Worm (Caenorhabditis elegans): ENCODE results near the gene W03A5.2.

The W03A5.2 gene

DNA sequence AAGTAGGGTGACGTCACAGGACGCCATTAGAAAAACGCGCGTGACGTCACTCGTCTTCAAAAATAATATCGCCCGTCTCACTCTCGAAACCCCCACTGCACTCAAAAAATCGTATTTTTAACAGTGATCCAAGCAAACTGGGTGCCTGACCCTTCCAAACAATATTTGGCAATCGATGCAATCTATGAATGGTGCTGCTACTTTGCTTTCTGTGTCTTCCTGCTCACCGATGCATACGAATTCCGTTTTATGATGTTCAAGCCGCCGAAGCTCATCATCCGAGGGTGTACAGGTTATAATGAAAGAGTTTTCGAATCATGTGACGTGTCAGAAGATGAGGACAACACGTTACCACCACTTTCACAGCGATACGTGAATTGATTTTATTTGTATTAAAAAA, 1.8 kb downstream of the W03A5.2 start, which contains the start of gene W03A5.1:
Gene W03A5.1, plus strand, starts transcription at position 301 of the 400 bp plus-strand sequence.
- peak; percentile 59 for TF ChIP-seq aha-1 (tag)
- TF ChIP-seq mxl-3 (GFP tag; optimal IDR thresholded peaks at IDR 0.05) = no peak

DNA sequence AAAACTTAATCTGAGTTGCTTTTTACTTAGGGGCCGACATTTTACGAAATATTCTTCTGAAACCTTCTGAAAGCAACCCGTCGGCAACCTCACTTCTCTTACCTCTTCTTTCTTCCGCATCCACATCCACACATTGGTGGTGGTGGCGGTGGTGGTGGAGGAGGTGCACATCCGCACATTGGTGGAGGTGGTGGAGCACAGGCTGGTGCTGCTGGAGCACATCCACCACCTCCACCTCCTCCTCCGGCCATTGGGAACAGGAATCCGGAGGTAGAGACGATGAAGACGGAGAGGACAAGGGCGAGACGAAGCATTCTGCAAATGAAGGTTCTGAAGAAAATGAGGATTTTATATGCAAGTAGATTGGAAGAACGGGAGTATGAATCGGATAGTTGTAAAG, 7.8 kb downstream of the W03A5.2 start, which contains the start of gene grl-22:
Gene grl-22, minus strand, starts transcription at position 332 of the 400 bp plus-strand sequence.
- TF ChIP-seq mes-2 (tag; optimal IDR thresholded peaks at IDR 0.05; ENCODE audit: poor library complexity, severe bottlenecking) (no peak), gei-8 (GFP tag; optimal IDR thresholded peaks at IDR 0.05) (no peak), jun-1 (tag; optimal IDR thresholded peaks at IDR 0.05) (no peak), dmd-9 (GFP tag; IDR thresholded peaks at IDR 0.05) (0 out of 2 replicates have a peak, but pooled peaks have one; percentile 18), aly-2 (tag; optimal IDR thresholded peaks at IDR 0.05) (no peak), mdt-29 (GFP tag; IDR thresholded peaks at IDR 0.05) (no peak), ceh-28 (tag; optimal IDR thresholded peaks at IDR 0.05) (no peak), aha-1 (tag) (no peak), mxl-3 (GFP tag; optimal IDR thresholded peaks at IDR 0.05) (no peak), unc-62 (GFP tag; optimal IDR thresholded peaks at IDR 0.05 in 1 of 2) (peak in 1 of 2 experiments; percentile 42), unc-62 (tag; optimal IDR thresholded peaks at IDR 0.05) (no peak), ctbp-1 (GFP tag; IDR thresholded peaks at IDR 0.05) (no peak), ZK337.2 (GFP tag; IDR thresholded peaks at IDR 0.05) (no peak), egl-43 (GFP tag; IDR thresholded peaks at IDR 0.05) (peak; percentile 45; the same call in 1 of the 2 replicates), lin-39 (tag; optimal IDR thresholded peaks at IDR 0.05) (no peak), lin-15B (tag; optimal IDR thresholded peaks at IDR 0.05) (no peak), lin-29 (GFP tag; IDR thresholded peaks at IDR 0.05) (no peak), dpl-1 (GFP tag; optimal IDR thresholded peaks at IDR 0.05) (no peak), set-16 (GFP tag; IDR thresholded peaks at IDR 0.05) (peak; percentile 87)

DNA sequence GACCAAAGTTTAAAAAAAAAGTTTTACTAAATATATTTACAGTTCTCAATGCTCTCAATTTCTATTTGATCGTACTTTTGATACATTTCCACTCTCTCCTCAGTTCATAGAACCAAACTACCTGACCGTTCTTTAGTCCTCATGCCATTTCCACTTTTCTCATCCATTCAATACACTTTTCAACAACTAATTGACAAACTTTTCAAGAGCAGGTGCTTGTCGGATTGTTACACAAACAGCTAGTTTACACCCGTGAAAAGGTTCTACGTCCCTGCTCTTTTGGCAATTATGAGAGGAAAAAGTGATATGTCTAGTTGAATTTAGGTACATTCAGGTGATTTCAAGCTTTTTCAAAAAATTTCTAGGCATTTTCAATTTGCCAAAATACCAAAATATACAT, 12.1 kb downstream of the W03A5.2 start:
- TF ChIP-seq cey-2 (tag; optimal IDR thresholded peaks at IDR 0.05; ENCODE audit: borderline replicate concordance, insufficient read depth) (no peak), nhr-11 (tag; optimal IDR thresholded peaks at IDR 0.05) (peak; percentile 35)

DNA sequence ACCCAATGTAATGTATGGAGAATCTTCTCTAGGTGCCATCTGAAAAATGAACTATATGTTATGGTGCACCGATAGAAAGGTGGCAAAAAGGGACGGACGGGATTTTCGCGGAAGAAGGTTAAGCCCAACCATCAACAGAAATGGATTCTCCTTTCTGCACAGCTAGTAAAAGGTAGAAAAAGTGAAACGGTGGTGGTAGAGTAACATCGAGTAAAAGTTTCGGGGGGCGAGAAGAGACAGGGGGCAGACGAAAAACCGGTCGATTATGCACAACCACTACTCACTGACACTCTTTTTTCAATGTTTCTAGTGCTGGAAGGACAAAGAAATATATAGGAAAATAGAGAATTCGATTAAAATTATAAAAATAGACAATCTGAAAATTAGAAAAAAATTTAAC, 13.7 kb downstream of the W03A5.2 start:
- TF ChIP-seq R02D3.7 (tag; optimal IDR thresholded peaks at IDR 0.05) (no peak), T26A8.4 (GFP tag; IDR thresholded peaks at IDR 0.05) (0 out of 2 replicates have a peak, but pooled peaks have one; percentile 11)

DNA sequence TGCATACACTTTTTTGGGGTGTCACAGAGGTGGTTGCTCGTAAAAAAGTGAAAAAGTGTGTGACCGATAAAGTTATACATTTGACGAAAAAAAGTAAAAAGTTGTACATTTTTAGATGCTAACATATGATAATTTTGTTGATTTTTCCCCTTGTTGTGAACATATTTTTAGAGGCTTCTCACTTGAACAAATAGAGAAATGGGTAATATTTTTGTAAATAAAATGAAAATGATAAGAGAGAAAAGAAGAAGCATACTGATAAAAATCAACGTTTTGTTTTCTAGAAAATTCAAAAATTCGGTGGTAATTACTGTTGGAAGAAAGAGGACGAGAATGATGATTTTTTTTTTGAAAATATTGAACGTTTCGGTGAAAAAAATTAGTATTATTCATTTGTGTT, 14.4 kb downstream of the W03A5.2 start:
- TF ChIP-seq mxl-2 (GFP tag; conservative IDR thresholded peaks at IDR 0.05) (no peak), dve-1 (tag; optimal IDR thresholded peaks at IDR 0.05; ENCODE audit: insufficient read depth) (peak; percentile 56), daf-16 (GFP tag; optimal IDR thresholded peaks at IDR 0.05) (no peak), daf-16 (tag; optimal IDR thresholded peaks at IDR 0.05) (peak; percentile 93), hlh-11 (tag; optimal IDR thresholded peaks at IDR 0.05) (peak; percentile 16), dpl-1 (GFP tag; optimal IDR thresholded peaks at IDR 0.05) (no peak), pqm-1 (tag; optimal IDR thresholded peaks at IDR 0.05) (peak; percentile 9), php-3 (GFP tag; IDR thresholded peaks at IDR 0.05) (0 out of 2 replicates have a peak, but pooled peaks have one; percentile 18)

DNA sequence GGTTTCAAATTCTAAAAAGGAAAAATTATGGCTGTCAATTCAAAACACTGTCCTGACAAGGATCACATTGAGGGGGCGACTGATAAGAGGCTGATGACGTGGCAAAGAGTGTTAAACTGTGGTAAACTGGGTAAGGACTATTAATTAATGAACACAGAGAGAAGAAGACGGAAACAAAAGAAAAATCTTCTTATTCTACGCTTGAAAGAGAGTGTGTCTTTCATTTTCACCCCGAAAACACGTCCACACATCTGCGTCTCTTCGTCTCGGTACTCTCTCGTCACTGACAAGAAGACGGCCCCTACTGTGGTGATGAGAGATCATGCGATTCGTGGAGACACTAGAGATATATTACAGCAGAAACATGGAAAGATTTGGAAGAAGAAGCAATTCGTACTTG, 15.6 kb downstream of the W03A5.2 start:
- no peak for TF ChIP-seq spr-1 (tag; optimal IDR thresholded peaks at IDR 0.05)
- TF ChIP-seq nhr-76 (tag; optimal IDR thresholded peaks at IDR 0.05) = no peak
- TF ChIP-seq nhr-77 (tag; optimal IDR thresholded peaks at IDR 0.05) = no peak
- no peak for TF ChIP-seq daf-16 (GFP tag; optimal IDR thresholded peaks at IDR 0.05)
- peak; percentile 67 for TF ChIP-seq daf-16 (tag; optimal IDR thresholded peaks at IDR 0.05)
- no peak for TF ChIP-seq dmd-9 (GFP tag; IDR thresholded peaks at IDR 0.05)
- TF ChIP-seq ZK546.5 (tag; optimal IDR thresholded peaks at IDR 0.05) = no peak
- TF ChIP-seq lin-1 (GFP tag; IDR thresholded peaks at IDR 0.05) = peak; percentile 45; the same call in 1 of the 2 replicates
- no peak for TF ChIP-seq nhr-25 (tag; optimal IDR thresholded peaks at IDR 0.05; ENCODE audit: borderline replicate concordance, insufficient read depth)
- no peak for TF ChIP-seq ceh-62 (tag; optimal IDR thresholded peaks at IDR 0.05)
- no peak for TF ChIP-seq ceh-20 (GFP tag; IDR thresholded peaks at IDR 0.05)
- TF ChIP-seq mes-2 (tag; optimal IDR thresholded peaks at IDR 0.05; ENCODE audit: poor library complexity, severe bottlenecking) = peak; percentile 24
- TF ChIP-seq tra-1 (GFP tag; IDR thresholded peaks at IDR 0.05) = no peak
- TF ChIP-seq rbr-2 (tag; optimal IDR thresholded peaks at IDR 0.05) = peak; percentile 27
- TF ChIP-seq ztf-11 (tag; optimal IDR thresholded peaks at IDR 0.05) = no peak
- no peak for TF ChIP-seq mdt-29 (GFP tag; IDR thresholded peaks at IDR 0.05)
- no peak for TF ChIP-seq aly-2 (tag; optimal IDR thresholded peaks at IDR 0.05)
- TF ChIP-seq ZK337.2 (GFP tag; IDR thresholded peaks at IDR 0.05) = no peak
- no peak for TF ChIP-seq php-3 (GFP tag; IDR thresholded peaks at IDR 0.05)
- TF ChIP-seq daf-19 (GFP tag; conservative IDR thresholded peaks at IDR 0.05) = no peak
